Worm (Caenorhabditis elegans) whole organism, early embryonic: ENCODE results near the gene pqn-2.

Experiments
- B0310.2 ChIP-seq: sonication (generic microtip); optimal IDR thresholded peaks from 2 replicates; lab custom pipeline; 2016; ENCODE audit warnings: mild to moderate bottlenecking, missing genetic modification characterization, missing compliant biosample characterization
- F13C5.2 ChIP-seq: sonication (generic microtip); optimal IDR thresholded peaks from 2 replicates; lab custom pipeline; 2017; ENCODE audit warnings: mild to moderate bottlenecking, missing genetic modification characterization, inconsistent platforms, missing compliant biosample characterization
- aly-1 ChIP-seq: sonication (generic microtip); optimal IDR thresholded peaks from 2 replicates; lab custom pipeline; 2016; ENCODE audit warnings: missing genetic modification characterization, missing compliant biosample characterization
- ama-1 ChIP-seq: fragments of 150-350 bp; optimal IDR thresholded peaks from 2 replicates; lab custom pipeline; 2014
- ceh-36 ChIP-seq: sonication (generic microtip); optimal IDR thresholded peaks from 2 replicates; lab custom pipeline; 2016; ENCODE audit warnings: missing genetic modification characterization, inconsistent platforms, missing compliant biosample characterization
- ets-7 ChIP-seq: sonication (generic microtip); optimal IDR thresholded peaks from 2 replicates; lab custom pipeline; 2016; ENCODE audit warnings: missing genotype, missing genetic modification characterization, missing compliant biosample characterization
- flt-1 ChIP-seq: fragments of 200-800 bp; sonication (Bioruptor generic); IDR thresholded peaks from 2 replicates; pipeline ENCODE4 v1.3.6; 2022; ENCODE audit warnings: missing genetic modification characterization, missing compliant biosample characterization
- hnd-1 ChIP-seq: sonication (generic microtip); optimal IDR thresholded peaks from 2 replicates; lab custom pipeline; 2016; ENCODE audit warnings: missing genetic modification characterization, missing compliant biosample characterization
- scrt-1 ChIP-seq: fragments of 200-800 bp; sonication (Bioruptor generic); IDR thresholded peaks from 2 replicates; pipeline ENCODE4 v1.3.6; 2022; ENCODE audit warnings: missing genetic modification characterization, missing compliant biosample characterization
- tbx-37 ChIP-seq: fragments of 200-800 bp; sonication (Bioruptor generic); conservative IDR thresholded peaks from 2 replicates; pipeline ENCODE4 v1.3.6; 2022; ENCODE audit warnings: missing genetic modification reagents, missing genetic modification characterization, missing compliant biosample characterization
- tra-4 ChIP-seq: sonication (generic microtip); optimal IDR thresholded peaks from 2 replicates; lab custom pipeline; 2017; ENCODE audit warnings: missing genetic modification characterization, missing compliant biosample characterization

DNA sequence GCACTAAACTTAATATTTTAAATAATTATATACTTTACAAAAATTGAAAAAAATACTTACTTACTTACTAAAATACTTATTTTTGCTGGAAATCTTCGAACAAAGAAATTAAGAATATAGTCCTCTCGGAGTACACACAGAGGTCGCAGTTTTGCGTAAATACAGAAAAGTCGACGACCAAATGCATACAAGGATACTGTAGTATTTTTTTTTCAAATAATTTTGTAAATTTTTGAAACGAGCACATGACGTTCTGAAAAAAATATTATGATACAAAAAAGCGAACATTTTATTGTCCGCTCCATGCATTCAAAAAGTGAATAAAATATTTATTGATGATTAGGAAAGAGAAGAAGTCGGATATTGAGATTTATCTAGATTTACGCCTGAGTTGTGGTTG is 44.0 kb downstream of the pqn-2 start, which contains the start of gene apc-10:
- TF ChIP-seq ets-7 (tag; lab: Kevin White, UChicago) = no peak
- TF ChIP-seq B0310.2 (tag; lab: Kevin White, UChicago) = no peak
- TF ChIP-seq ama-1 (lab: Kevin White, UChicago) = no peak
- no peak for TF ChIP-seq tbx-37 (GFP tag; lab: Robert Waterston, UW)
- TF ChIP-seq tra-4 (tag; lab: Kevin White, UChicago) = no peak
- TF ChIP-seq flt-1 (GFP tag; lab: Robert Waterston, UW) = no peak
- no peak for TF ChIP-seq scrt-1
- no peak for TF ChIP-seq F13C5.2
- TF ChIP-seq hnd-1 (tag; lab: Kevin White, UChicago) = no peak
- no peak for TF ChIP-seq ceh-36 (tag; lab: Kevin White, UChicago)
- no peak for TF ChIP-seq aly-1 (tag; lab: Kevin White, UChicago)
